Worm (Caenorhabditis elegans) whole organism, midembryonic: ENCODE results near the gene C25F9.2.
A peak's percentile ranks its signal among the peaks of the same experiment; 100 is the strongest.

Experiments used
- T22C8.4 ChIP-seq: fragments of 200-800 bp; sonication (Bioruptor generic); IDR thresholded peaks from 2 replicates; pipeline ENCODE4 v1.3.6; 2022; ENCODE audit warnings: missing genetic modification characterization, missing compliant biosample characterization
- cog-1 ChIP-seq: sonication (generic microtip); optimal IDR thresholded peaks from 2 replicates; lab custom pipeline; 2016; ENCODE audit warnings: missing genetic modification characterization, missing compliant biosample characterization
- flt-1 ChIP-seq: fragments of 200-800 bp; sonication (Bioruptor generic); IDR thresholded peaks from 2 replicates; pipeline ENCODE4 v1.3.6; 2022; ENCODE audit warnings: missing genetic modification characterization, missing compliant biosample characterization
- klf-2 ChIP-seq: fragments of 200-800 bp; sonication (Bioruptor generic); conservative IDR thresholded peaks from 2 replicates; pipeline ENCODE4 v1.3.6; 2022; ENCODE audit warnings: missing genetic modification reagents, missing genetic modification characterization, missing compliant biosample characterization
- med-1 ChIP-seq: sonication (generic microtip); optimal IDR thresholded peaks from 2 replicates; lab custom pipeline; 2017; ENCODE audit warnings: missing genetic modification characterization, mild to moderate bottlenecking, missing compliant biosample characterization, antibody characterized with exemption, missing genetic modification reagents; ENCODE audit not compliant: insufficient read depth
- ref-1 ChIP-seq: fragments of 200-800 bp; sonication (Bioruptor generic); conservative IDR thresholded peaks from 2 replicates; pipeline ENCODE4 v1.3.6; 2022; ENCODE audit warnings: missing genetic modification reagents, missing genetic modification characterization, missing compliant biosample characterization
- tab-1 ChIP-seq: fragments of 200-800 bp; sonication (Bioruptor generic); IDR thresholded peaks from 2 replicates; pipeline ENCODE4 v1.3.6; 2022; ENCODE audit warnings: missing genetic modification characterization, missing compliant biosample characterization
- ztf-23 ChIP-seq: fragments of 200-800 bp; sonication (Bioruptor generic); IDR thresholded peaks from 2 replicates; pipeline ENCODE4 v1.3.6; 2022; ENCODE audit warnings: missing genetic modification reagents, missing genetic modification characterization, missing compliant biosample characterization
- ztf-29 ChIP-seq: fragments of 200-800 bp; sonication (Bioruptor generic); IDR thresholded peaks from 2 replicates; pipeline ENCODE4 v1.3.6; 2022; ENCODE audit warnings: missing genetic modification reagents, missing genetic modification characterization, missing compliant biosample characterization

C25F9.2 gene

ce11 chrV:19428097-19428496 lies 6.8 kb downstream of the C25F9.2 start:
- no peak for TF ChIP-seq tab-1 (GFP tag; lab: Robert Waterston, UW)
- TF ChIP-seq T22C8.4 (GFP tag; lab: Robert Waterston, UW), result no peak
- TF ChIP-seq ztf-29 (GFP tag; lab: Robert Waterston, UW), result no peak
- TF ChIP-seq med-1 (GFP tag; lab: Kevin White, UChicago), result no peak
- no peak for TF ChIP-seq cog-1 (tag; lab: Kevin White, UChicago)
- TF ChIP-seq ztf-23 (GFP tag; lab: Robert Waterston, UW), result no peak
- TF ChIP-seq klf-2 (GFP tag; lab: Robert Waterston, UW), result no peak
- no peak for TF ChIP-seq flt-1 (GFP tag; lab: Robert Waterston, UW)
- TF ChIP-seq ref-1 (GFP tag; lab: Robert Waterston, UW), result no peak

DNA sequence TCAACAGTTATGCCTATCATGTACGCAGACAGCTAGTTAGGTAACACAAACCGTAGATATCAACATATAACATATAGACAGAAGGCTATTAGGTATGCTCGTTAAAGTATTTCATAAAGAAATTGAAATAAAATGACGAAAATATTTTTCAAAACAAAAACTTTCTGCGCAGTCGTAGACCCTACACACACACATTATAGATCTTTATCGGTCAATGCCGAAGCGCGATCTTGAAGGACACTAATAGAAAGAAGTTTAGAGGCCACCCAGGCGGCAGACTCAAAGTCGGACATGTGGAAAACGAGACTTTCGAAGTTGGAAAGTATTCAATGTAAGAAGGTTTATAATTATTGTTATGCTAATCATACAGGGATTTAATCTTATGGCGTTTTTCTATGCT lies 7.7 kb downstream of the C25F9.2 start:
- no peak for TF ChIP-seq cog-1 (tag; lab: Kevin White, UChicago)
- no peak for TF ChIP-seq tab-1 (GFP tag; lab: Robert Waterston, UW)
- no peak for TF ChIP-seq klf-2 (GFP tag; lab: Robert Waterston, UW)
- no peak for TF ChIP-seq T22C8.4 (GFP tag; lab: Robert Waterston, UW)

- no peak for TF ChIP-seq ztf-23 (GFP tag; lab: Robert Waterston, UW)
- TF ChIP-seq med-1 (GFP tag; lab: Kevin White, UChicago), result no peak
- no peak for TF ChIP-seq flt-1 (GFP tag; lab: Robert Waterston, UW)
- no peak for TF ChIP-seq ref-1 (GFP tag; lab: Robert Waterston, UW)
- no peak for TF ChIP-seq ztf-29 (GFP tag; lab: Robert Waterston, UW)
- no peak for TF ChIP-seq cog-1 (tag; lab: Kevin White, UChicago)
- TF ChIP-seq klf-2 (GFP tag; lab: Robert Waterston, UW), result no peak
- TF ChIP-seq T22C8.4 (GFP tag; lab: Robert Waterston, UW), result no peak
- no peak for TF ChIP-seq tab-1 (GFP tag; lab: Robert Waterston, UW)
Measured at ce11 chrV:19429605-19430004, 8.3 kb downstream of the C25F9.2 start.

- TF ChIP-seq flt-1 (GFP tag; lab: Robert Waterston, UW) (no peak; the same call in 1 of the 2 replicates), tab-1 (GFP tag; lab: Robert Waterston, UW) (peak; percentile 70; the same call in 1 of the 2 replicates), cog-1 (tag; lab: Kevin White, UChicago) (no peak), ztf-23 (GFP tag; lab: Robert Waterston, UW) (no peak), ztf-29 (GFP tag; lab: Robert Waterston, UW) (peak; percentile 53; the same call in 1 of the 2 replicates)
Measured at ce11 chrV:19430351-19430913, 9.2 kb downstream of the C25F9.2 start.

DNA sequence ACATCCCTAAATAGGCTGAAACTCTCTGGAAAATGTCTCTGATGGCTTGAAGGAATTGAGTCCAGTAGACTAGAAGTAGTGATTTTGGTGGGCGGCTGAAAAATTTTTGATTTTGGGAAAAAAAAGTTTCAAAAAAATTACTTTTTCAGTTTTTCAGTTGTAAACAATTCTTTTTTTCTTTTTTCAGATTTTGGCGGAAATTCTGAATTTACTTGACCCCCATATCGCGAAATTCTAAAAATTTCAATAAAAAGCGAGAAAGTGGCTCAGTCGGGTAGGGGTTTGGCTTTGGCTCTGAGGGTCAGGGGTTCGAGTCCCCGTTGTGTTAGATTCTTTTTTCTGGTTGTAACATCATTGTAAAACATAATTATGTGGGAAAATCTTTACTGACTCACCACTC lies 9.8 kb downstream of the C25F9.2 start, which contains the start of gene srw-85:
TSS of gene srw-85 (minus strand) at position 101 of the 400 bp plus-strand sequence.
- TF ChIP-seq ref-1 (GFP tag; lab: Robert Waterston, UW) (no peak), med-1 (GFP tag; lab: Kevin White, UChicago) (no peak), flt-1 (GFP tag; lab: Robert Waterston, UW) (no peak), T22C8.4 (GFP tag; lab: Robert Waterston, UW) (no peak), ztf-29 (GFP tag; lab: Robert Waterston, UW) (no peak), klf-2 (GFP tag; lab: Robert Waterston, UW) (no peak), tab-1 (GFP tag; lab: Robert Waterston, UW) (no peak), cog-1 (tag; lab: Kevin White, UChicago) (no peak), ztf-23 (GFP tag; lab: Robert Waterston, UW) (no peak)

- TF ChIP-seq T22C8.4 (GFP tag; lab: Robert Waterston, UW) (no peak), ref-1 (GFP tag; lab: Robert Waterston, UW) (no peak), ztf-23 (GFP tag; lab: Robert Waterston, UW) (no peak), flt-1 (GFP tag; lab: Robert Waterston, UW) (no peak), ztf-29 (GFP tag; lab: Robert Waterston, UW) (no peak), cog-1 (tag; lab: Kevin White, UChicago) (no peak), klf-2 (GFP tag; lab: Robert Waterston, UW) (no peak), tab-1 (GFP tag; lab: Robert Waterston, UW) (no peak), med-1 (GFP tag; lab: Kevin White, UChicago) (no peak)
Measured at ce11 chrV:19432030-19432429, 10.8 kb downstream of the C25F9.2 start.

ce11 chrV:19432972-19433371 lies 11.7 kb downstream of the C25F9.2 start, which contains the start of gene C25F9.11:
TSS of gene C25F9.11 (minus strand) at chrV:19433072.
- TF ChIP-seq tab-1 (GFP tag; lab: Robert Waterston, UW) (no peak), T22C8.4 (GFP tag; lab: Robert Waterston, UW) (no peak), ztf-23 (GFP tag; lab: Robert Waterston, UW) (no peak), klf-2 (GFP tag; lab: Robert Waterston, UW) (no peak), med-1 (GFP tag; lab: Kevin White, UChicago) (no peak), cog-1 (tag; lab: Kevin White, UChicago) (no peak), ref-1 (GFP tag; lab: Robert Waterston, UW) (no peak), flt-1 (GFP tag; lab: Robert Waterston, UW) (no peak), ztf-29 (GFP tag; lab: Robert Waterston, UW) (no peak)

- no peak for TF ChIP-seq klf-2 (GFP tag; lab: Robert Waterston, UW)
Measured at ce11 chrV:19433806-19434437, 12.7 kb downstream of the C25F9.2 start, which contains the start of gene C25F9.16. TSS of gene C25F9.16 (plus strand) at chrV:19434387.

DNA sequence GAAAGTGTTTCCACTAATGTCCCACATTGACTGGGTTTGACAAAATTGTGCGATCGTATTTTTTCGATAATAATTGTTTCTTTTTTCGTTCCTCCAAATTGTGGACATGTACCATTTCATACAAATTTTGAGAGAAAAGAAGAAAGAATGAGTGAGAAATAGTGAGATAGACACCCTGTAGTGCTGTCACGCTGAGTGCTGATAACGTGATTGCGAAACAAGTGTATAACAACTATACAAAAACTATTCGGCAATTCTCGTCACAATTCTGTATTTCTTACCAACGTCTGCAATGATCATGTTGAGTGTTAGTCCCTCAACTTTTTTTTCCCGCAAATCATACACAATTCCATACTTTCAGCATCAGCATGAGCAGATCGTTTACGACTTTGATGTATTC lies 15.0 kb downstream of the C25F9.2 start, which contains the start of gene C25F9.14:
TSS of gene C25F9.14 (plus strand) at position 178 of the 400 bp plus-strand sequence.
- TF ChIP-seq klf-2 (GFP tag; lab: Robert Waterston, UW) (no peak), ztf-23 (GFP tag; lab: Robert Waterston, UW) (no peak), ztf-29 (GFP tag; lab: Robert Waterston, UW) (no peak)
